Fruit fly (Drosophila melanogaster) whole organism, embryonic: ENCODE results near the gene CG4338.

ENCODE experiments used
- Antp ChIP-seq: fragments of 200-800 bp; sonication (Bioruptor generic); optimal IDR thresholded peaks from 3 replicates; lab custom pipeline; 2016; ENCODE audit warnings: missing biosample characterization, missing genetic modification characterization
- Atf-2 ChIP-seq: fragments of 200-800 bp; sonication (Bioruptor generic); optimal IDR thresholded peaks from 2 replicates; lab custom pipeline; 2016; ENCODE audit warnings: missing biosample characterization, missing genetic modification characterization
- Atf3 ChIP-seq: fragments of 200-800 bp; sonication (Bioruptor generic); optimal IDR thresholded peaks from 3 replicates; lab custom pipeline; 2016; ENCODE audit warnings: missing biosample characterization, missing genetic modification characterization
- C15 ChIP-seq: fragments of 200-800 bp; sonication (Bioruptor generic); IDR thresholded peaks from 3 replicates; pipeline ENCODE4 v1.3.6; 2022; ENCODE audit warnings: missing biosample characterization, missing genetic modification characterization
- CG10654 ChIP-seq: fragments of 200-800 bp; sonication (Bioruptor generic); optimal IDR thresholded peaks from 2 replicates; lab custom pipeline; 2016; ENCODE audit warnings: missing biosample characterization, missing genetic modification characterization
- CG13624 ChIP-seq: fragments of 200-800 bp; sonication (Bioruptor generic); optimal IDR thresholded peaks from 2 replicates; lab custom pipeline; 2016; ENCODE audit warnings: missing biosample characterization, missing genetic modification characterization
- CG14667 ChIP-seq: fragments of 200-800 bp; sonication (Bioruptor generic); IDR thresholded peaks from 2 replicates; pipeline ENCODE4 v1.3.6; 2022; ENCODE audit warnings: missing biosample characterization, missing genetic modification characterization
- CG1647 ChIP-seq: fragments of 200-800 bp; sonication (Bioruptor generic); optimal IDR thresholded peaks from 3 replicates; lab custom pipeline; 2016; ENCODE audit warnings: missing biosample characterization, missing genetic modification characterization
- CG17186 ChIP-seq: fragments of 200-800 bp; sonication (Bioruptor generic); optimal IDR thresholded peaks from 3 replicates; lab custom pipeline; 2017; ENCODE audit warnings: missing biosample characterization, missing genetic modification reagents, missing genetic modification characterization
- CG18476 ChIP-seq: fragments of 200-800 bp; sonication (Bioruptor generic); optimal IDR thresholded peaks from 2 replicates; lab custom pipeline; 2016; ENCODE audit warnings: missing biosample characterization, mild to moderate bottlenecking, missing genetic modification characterization
- CG18764 ChIP-seq: fragments of 200-800 bp; sonication (Bioruptor generic); optimal IDR thresholded peaks from 3 replicates; lab custom pipeline; 2016; ENCODE audit warnings: missing biosample characterization, missing genetic modification characterization
- CG2875 ChIP-seq: fragments of 200-800 bp; sonication (Bioruptor generic); optimal IDR thresholded peaks from 2 replicates; lab custom pipeline; 2017; ENCODE audit warnings: missing biosample characterization, mild to moderate bottlenecking, missing genetic modification characterization, missing genetic modification reagents
- CG31224 ChIP-seq: fragments of 200-800 bp; sonication (Bioruptor generic); IDR thresholded peaks from 2 replicates; pipeline ENCODE4 v1.3.6; 2022; ENCODE audit warnings: missing biosample characterization, missing genetic modification characterization
- CG31388 ChIP-seq: fragments of 200-800 bp; sonication (Bioruptor generic); optimal IDR thresholded peaks from 2 replicates; lab custom pipeline; 2016; ENCODE audit warnings: missing biosample characterization, missing genetic modification characterization
- CG33213 ChIP-seq: fragments of 200-800 bp; sonication (Bioruptor generic); optimal IDR thresholded peaks from 3 replicates; lab custom pipeline; 2016; ENCODE audit warnings: missing biosample characterization, missing genetic modification characterization
- CG3407 ChIP-seq: fragments of 200-800 bp; sonication (Bioruptor generic); optimal IDR thresholded peaks from 2 replicates; lab custom pipeline; 2018; ENCODE audit warnings: missing biosample characterization, mild to moderate bottlenecking, missing genetic modification characterization
- CG34376 ChIP-seq: fragments of 200-800 bp; sonication (Bioruptor generic); optimal IDR thresholded peaks from 2 replicates; lab custom pipeline; 2018; ENCODE audit warnings: missing biosample characterization, mild to moderate bottlenecking, missing genetic modification characterization
- CG34422 ChIP-seq: fragments of 200-800 bp; sonication (Bioruptor generic); IDR thresholded peaks from 3 replicates; pipeline ENCODE4 v1.3.6; 2022; ENCODE audit warnings: missing biosample characterization, missing genetic modification characterization
- CG3726 ChIP-seq: fragments of 200-800 bp; sonication (Bioruptor generic); IDR thresholded peaks from 3 replicates; pipeline ENCODE4, ENCODE4 v1.3.6; 2022; ENCODE audit warnings: missing biosample characterization, missing genetic modification characterization
- CG6175 ChIP-seq: fragments of 200-800 bp; sonication (Bioruptor generic); IDR thresholded peaks from 3 replicates; pipeline ENCODE4 v1.3.6; 2022; ENCODE audit warnings: missing biosample characterization, missing genetic modification characterization
- CG6272 ChIP-seq: fragments of 200-800 bp; sonication (Bioruptor generic); IDR thresholded peaks from 2 replicates; pipeline ENCODE4 v1.3.6; 2022; ENCODE audit warnings: missing biosample characterization, missing genetic modification characterization
- CG7839 ChIP-seq: fragments of 200-800 bp; sonication (Bioruptor generic); optimal IDR thresholded peaks from 3 replicates; lab custom pipeline; 2018; ENCODE audit warnings: missing biosample characterization, mild to moderate bottlenecking, missing genetic modification characterization, moderate library complexity
- CG7928 ChIP-seq: fragments of 200-800 bp; sonication (Bioruptor generic); optimal IDR thresholded peaks from 2 replicates; lab custom pipeline; 2017; ENCODE audit warnings: missing biosample characterization, mild to moderate bottlenecking, missing genetic modification characterization
- Doc2 ChIP-seq: fragments of 200-800 bp; sonication (Bioruptor generic); IDR thresholded peaks from 2 replicates; pipeline ENCODE4 v1.3.6; 2022; ENCODE audit warnings: missing biosample characterization, missing genetic modification characterization
- E2f2 ChIP-seq: fragments of 200-800 bp; sonication (Bioruptor generic); IDR thresholded peaks from 2 replicates; pipeline ENCODE4 v1.3.6; 2022; ENCODE audit warnings: missing biosample characterization, missing genetic modification characterization
- Gsc ChIP-seq: fragments of 200-800 bp; sonication (Bioruptor generic); IDR thresholded peaks from 2 replicates; pipeline ENCODE4 v1.3.6; 2022; ENCODE audit warnings: missing biosample characterization, missing genetic modification characterization
- HLH54F ChIP-seq: fragments of 200-800 bp; sonication (Bioruptor generic); optimal IDR thresholded peaks from 3 replicates; lab custom pipeline; 2016; ENCODE audit warnings: missing biosample characterization, missing genetic modification characterization
- Nf-YA ChIP-seq: fragments of 200-800 bp; sonication (Bioruptor generic); IDR thresholded peaks from 2 replicates; pipeline ENCODE4 v1.3.6; 2022; ENCODE audit warnings: missing biosample characterization, missing genetic modification characterization
- Sin3A ChIP-seq: fragments of >200 bp; optimal IDR thresholded peaks from 2 replicates; lab custom pipeline; 2018
- Taf1 ChIP-seq: fragments of 200-800 bp; sonication (Bioruptor generic); IDR thresholded peaks from 2 replicates; pipeline ENCODE4 v1.3.6; 2022; ENCODE audit warnings: missing biosample characterization, missing genetic modification characterization
- Xbp1 ChIP-seq: fragments of 200-800 bp; sonication (Bioruptor generic); optimal IDR thresholded peaks from 3 replicates; lab custom pipeline; 2016; ENCODE audit warnings: missing biosample characterization, mild to moderate bottlenecking, missing genetic modification characterization
- aop ChIP-seq: fragments of 200-800 bp; sonication (Bioruptor generic); IDR thresholded peaks from 2 replicates; pipeline ENCODE4 v1.3.6; 2022; ENCODE audit warnings: missing biosample characterization, missing genetic modification characterization
- bab2 ChIP-seq: fragments of 200-800 bp; sonication (Bioruptor generic); optimal IDR thresholded peaks from 2 replicates; lab custom pipeline; 2016; ENCODE audit warnings: missing biosample characterization, missing genetic modification characterization
- bowl ChIP-seq: fragments of 200-800 bp; sonication (Bioruptor generic); IDR thresholded peaks from 2 replicates; pipeline ENCODE4 v1.3.6; 2022; ENCODE audit warnings: missing biosample characterization, missing genetic modification characterization
- da ChIP-seq: fragments of 200-800 bp; sonication (Bioruptor generic); optimal IDR thresholded peaks from 2 replicates; lab custom pipeline; 2016; ENCODE audit warnings: missing biosample characterization, missing genetic modification characterization
- dmrt11E ChIP-seq: fragments of 200-800 bp; sonication (Bioruptor generic); optimal IDR thresholded peaks from 3 replicates; lab custom pipeline; 2018; ENCODE audit warnings: missing biosample characterization, mild to moderate bottlenecking, missing genetic modification characterization, moderate library complexity
- dpn ChIP-seq, 2 experiments: fragments of 200-800 bp; sonication (Bioruptor generic); optimal IDR thresholded peaks; 3 replicates each; lab custom pipeline; 2016; ENCODE audit warnings: missing biosample characterization in 2 of 2, missing genetic modification characterization in 2 of 2
- ems ChIP-seq: fragments of 200-800 bp; sonication (Bioruptor generic); optimal IDR thresholded peaks from 3 replicates; lab custom pipeline; 2016; ENCODE audit warnings: missing biosample characterization, missing genetic modification characterization
- esg ChIP-seq: fragments of 200-800 bp; sonication (Bioruptor generic); conservative IDR thresholded peaks from 2 replicates; pipeline ENCODE4 v1.3.6; 2022; ENCODE audit warnings: missing biosample characterization, missing genetic modification characterization
- ewg ChIP-seq: fragments of 200-800 bp; sonication (Bioruptor generic); optimal IDR thresholded peaks from 3 replicates; lab custom pipeline; 2017; ENCODE audit warnings: mild to moderate bottlenecking, missing biosample characterization, missing genetic modification reagents, missing genetic modification characterization
- h ChIP-seq: fragments of >200 bp; optimal IDR thresholded peaks from 2 replicates; lab custom pipeline; 2017
- oc ChIP-seq: fragments of 200-800 bp; sonication (Bioruptor generic); optimal IDR thresholded peaks from 2 replicates; lab custom pipeline; 2018; ENCODE audit warnings: missing biosample characterization, mild to moderate bottlenecking, missing genetic modification characterization, moderate library complexity
- pho ChIP-seq: fragments of 200-800 bp; sonication (Bioruptor generic); optimal IDR thresholded peaks from 2 replicates; lab custom pipeline; 2016; ENCODE audit warnings: missing biosample characterization, missing genetic modification characterization
- row ChIP-seq: fragments of 200-800 bp; sonication (Bioruptor generic); IDR thresholded peaks from 3 replicates; pipeline ENCODE4 v1.3.6; 2022; ENCODE audit warnings: missing biosample characterization, missing genetic modification characterization
- stc ChIP-seq: fragments of 200-800 bp; sonication (Bioruptor generic); IDR thresholded peaks from 2 replicates; pipeline ENCODE4 v1.3.6; 2022; ENCODE audit warnings: missing biosample characterization, missing genetic modification characterization
- tap ChIP-seq: fragments of 200-800 bp; optimal IDR thresholded peaks from 3 replicates; lab custom pipeline; 2019; ENCODE audit warnings: missing biosample characterization, mild to moderate bottlenecking, missing genetic modification characterization, moderate library complexity
- tgo ChIP-seq: fragments of 200-800 bp; sonication (Bioruptor generic); IDR thresholded peaks from 3 replicates; pipeline ENCODE4 v1.3.6; 2022; ENCODE audit warnings: missing biosample characterization, missing genetic modification characterization
- tna ChIP-seq: fragments of 200-800 bp; sonication (Bioruptor generic); IDR thresholded peaks from 2 replicates; pipeline ENCODE4 v1.3.6; 2022; ENCODE audit warnings: missing biosample characterization, missing genetic modification characterization; ENCODE audit not compliant: partially characterized antibody
- unpg ChIP-seq: fragments of 200-800 bp; sonication (Bioruptor generic); optimal IDR thresholded peaks from 3 replicates; lab custom pipeline; 2018; ENCODE audit warnings: missing biosample characterization, mild to moderate bottlenecking, missing genetic modification characterization, moderate library complexity
- zen2 ChIP-seq: fragments of 200-800 bp; sonication (Bioruptor generic); IDR thresholded peaks from 3 replicates; pipeline ENCODE4 v1.3.6; 2022; ENCODE audit warnings: missing biosample characterization, missing genetic modification characterization; ENCODE audit not compliant: partially characterized antibody
- zf30C ChIP-seq: fragments of 200-800 bp; sonication (Bioruptor generic); optimal IDR thresholded peaks from 3 replicates; lab custom pipeline; 2018; ENCODE audit warnings: missing biosample characterization, mild to moderate bottlenecking, missing genetic modification characterization

Gene CG4338

dm6 chr3R:15262710-15263672, 12.3 kb upstream of the CG4338 start, which contains the start of the genes eIF2gamma and Set (continued):
- TF ChIP-seq aop (GFP tag; lab: Robert Waterston, UW) (no peak), ewg (no peak), tna (GFP tag; lab: Robert Waterston, UW) (peak; percentile 98), zf30C (GFP tag; lab: Kevin White, UChicago) (no peak), CG18476 (GFP tag; lab: Kevin White, UChicago) (no peak), Xbp1 (GFP tag; lab: Kevin White, UChicago) (peak; percentile 49), unpg (GFP tag; lab: Kevin White, UChicago) (no peak), h (lab: Kevin White, UChicago) (no peak), tgo (GFP tag; lab: Robert Waterston, UW) (no peak), da (GFP tag; lab: Kevin White, UChicago) (no peak), esg (GFP tag; lab: Robert Waterston, UW) (no peak), row (peak; percentile 45; the same call in 2 of the 3 replicates), Doc2 (no peak), CG6175 (GFP tag; lab: Robert Waterston, UW) (no peak), Atf3 (GFP tag; lab: Kevin White, UChicago) (peak; percentile 28), Atf-2 (GFP tag; lab: Kevin White, UChicago) (peak; percentile 11), oc (tag; lab: Kevin White, UChicago) (no peak), CG34422 (GFP tag; lab: Robert Waterston, UW) (peak; percentile 78), Sin3A (lab: Kevin White, UChicago) (peak; percentile 67), Taf1 (GFP tag; lab: Robert Waterston, UW) (no peak), CG31388 (GFP tag; lab: Kevin White, UChicago) (no peak), CG14667 (no peak), HLH54F (GFP tag; lab: Kevin White, UChicago) (peak; percentile 29), CG31224 (GFP tag; lab: Robert Waterston, UW) (no peak), CG6272 (GFP tag; lab: Robert Waterston, UW) (no peak), E2f2 (GFP tag; lab: Robert Waterston, UW) (peak; percentile 76), Antp (GFP tag; lab: Kevin White, UChicago) (peak; percentile 47), bab2 (GFP tag; lab: Kevin White, UChicago) (peak; percentile 26), Nf-YA (no peak), CG2875 (GFP tag; lab: Kevin White, UChicago) (no peak), pho (no peak), tap (no peak), ems (GFP tag; lab: Kevin White, UChicago) (peak; percentile 17), CG10654 (GFP tag; lab: Kevin White, UChicago) (no peak), CG7928 (GFP tag; lab: Kevin White, UChicago) (peak; percentile 7), C15 (GFP tag; lab: Robert Waterston, UW) (no peak), CG13624 (GFP tag; lab: Kevin White, UChicago) (peak; percentile 37), CG18764 (GFP tag; lab: Kevin White, UChicago) (no peak), dmrt11E (tag; lab: Kevin White, UChicago) (no peak), CG7839 (no peak), Gsc (GFP tag; lab: Robert Waterston, UW) (no peak), CG17186 (GFP tag; lab: Kevin White, UChicago) (peak; percentile 87), CG33213 (GFP tag; lab: Kevin White, UChicago) (peak; percentile 3), CG1647 (GFP tag; lab: Kevin White, UChicago) (no peak), CG3726 (no peak), stc (GFP tag; lab: Robert Waterston, UW) (no peak), bowl (GFP tag; lab: Robert Waterston, UW) (no peak), CG34376 (GFP tag; lab: Kevin White, UChicago) (peak; percentile 39), CG3407 (GFP tag; lab: Kevin White, UChicago) (no peak), dpn (GFP tag; optimal IDR thresholded peaks at IDR 0.05; lab: Kevin White, UChicago) (peak in 1 of 2 experiments; percentile 66), zen2 (peak; percentile 98)
